4 worm cellular contexts compared by ENCODE assay signal in the genomic region with DNA sequence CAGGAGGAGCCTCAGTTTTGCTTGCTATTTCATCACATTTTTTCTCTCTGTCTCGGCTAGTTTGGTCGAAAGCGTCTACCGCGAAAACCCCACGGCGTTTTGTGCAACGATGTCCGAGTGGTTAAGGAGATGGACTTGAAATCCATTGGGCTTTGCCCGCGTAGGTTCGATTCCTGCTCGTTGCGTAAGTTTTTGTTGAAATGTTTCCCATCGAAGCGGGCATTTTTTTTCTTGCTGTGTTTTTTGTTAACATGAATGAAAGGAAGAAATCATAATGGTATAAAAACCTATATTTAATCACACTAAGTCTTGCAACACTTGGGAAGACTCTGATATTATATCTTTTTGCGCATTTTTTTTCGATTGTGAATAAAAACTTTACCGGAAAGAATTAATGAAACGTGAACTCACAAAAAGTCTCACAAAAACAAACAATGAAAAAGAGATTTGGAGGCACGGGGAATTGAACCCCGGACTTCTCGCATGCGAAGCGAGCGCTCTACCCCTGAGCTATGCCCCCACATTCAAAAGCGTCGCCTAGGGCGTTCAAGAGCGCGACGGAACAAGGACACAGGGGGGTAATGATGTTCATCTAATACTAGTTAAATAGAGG.
TF ChIP-seq lines count a peak whose summit lies in the region.

No protein-coding gene starts in this region.

TF ChIP-seq in whole organism, L2 larva, 48 proteins besides CTCF, POLR2A, EP300 and RAD21 (continues in another document):
- peak in 1 of 2 experiments; percentile 55 for TF ChIP-seq mdl-1 (tag; optimal IDR thresholded peaks at IDR 0.05; lab: Kevin White, UChicago)
- TF ChIP-seq sma-3 (GFP tag; optimal IDR thresholded peaks at IDR 0.05; lab: Kevin White, UChicago) = peak; percentile 50
- TF ChIP-seq nhr-129 (tag; optimal IDR thresholded peaks at IDR 0.05; lab: Kevin White, UChicago) = peak; percentile 95
- TF ChIP-seq nhr-25 (tag; optimal IDR thresholded peaks at IDR 0.05; lab: Kevin White, UChicago) = peak; percentile 24
- TF ChIP-seq lsy-2 (tag; optimal IDR thresholded peaks at IDR 0.05; lab: Kevin White, UChicago) = peak; percentile 41 to 58
- TF ChIP-seq C34F6.9 (tag; optimal IDR thresholded peaks at IDR 0.05; lab: Kevin White, UChicago) = peak; percentile 71
- peak; percentile 42 for TF ChIP-seq sem-4 (tag; optimal IDR thresholded peaks at IDR 0.05; lab: Kevin White, UChicago)
- no peak for TF ChIP-seq aly-2 (tag; optimal IDR thresholded peaks at IDR 0.05; lab: Kevin White, UChicago)
- TF ChIP-seq ztf-11 (tag; optimal IDR thresholded peaks at IDR 0.05; lab: Kevin White, UChicago) = no peak
- peak; percentile 59 for TF ChIP-seq egl-27 (tag; optimal IDR thresholded peaks at IDR 0.05; lab: Kevin White, UChicago)
- peak; percentile 31 for TF ChIP-seq gmeb-1 (tag; optimal IDR thresholded peaks at IDR 0.05; lab: Kevin White, UChicago)
- TF ChIP-seq lin-11 (tag; optimal IDR thresholded peaks at IDR 0.05; lab: Kevin White, UChicago) = peak; percentile 86
- TF ChIP-seq peb-1 (tag; optimal IDR thresholded peaks at IDR 0.05; lab: Kevin White, UChicago) = no peak
- TF ChIP-seq nhr-21 (tag; optimal IDR thresholded peaks at IDR 0.05; lab: Kevin White, UChicago) = peak; percentile 81
- TF ChIP-seq sma-9 (GFP tag; optimal IDR thresholded peaks at IDR 0.05; lab: Kevin White, UChicago) = peak; percentile 85
- TF ChIP-seq sma-9 (tag; optimal IDR thresholded peaks at IDR 0.05; lab: Kevin White, UChicago) = no peak
- TF ChIP-seq unc-39 (tag; optimal IDR thresholded peaks at IDR 0.05; lab: Kevin White, UChicago) = no peak
- no peak for TF ChIP-seq snpc-4 (tag; optimal IDR thresholded peaks at IDR 0.05; lab: Kevin White, UChicago)
- peak; percentile 56 for TF ChIP-seq F13H6.1 (tag; optimal IDR thresholded peaks at IDR 0.05; lab: Kevin White, UChicago)
- peak; percentile 42 for TF ChIP-seq fos-1 (tag; optimal IDR thresholded peaks at IDR 0.05; lab: Kevin White, UChicago)
- no peak for TF ChIP-seq ztf-1 (GFP tag; conservative IDR thresholded peaks at IDR 0.05; lab: Robert Waterston, UW)

TF ChIP-seq in whole organism, L4 larva, 104 proteins besides CTCF, POLR2A, EP300 and RAD21 (continues in another document):
- TF ChIP-seq zip-11 (GFP tag; IDR thresholded peaks at IDR 0.05; lab: Robert Waterston, UW) (no peak), hlh-30 (tag; optimal IDR thresholded peaks at IDR 0.05; lab: Kevin White, UChicago; ENCODE audit: insufficient read depth) (peak; percentile 71), ces-1 (GFP tag; optimal IDR thresholded peaks at IDR 0.05; lab: Kevin White, UChicago) (peak; percentile 26), mxl-3 (GFP tag; optimal IDR thresholded peaks at IDR 0.05; lab: Kevin White, UChicago) (peak; percentile 51), tag-97 (GFP tag; IDR thresholded peaks at IDR 0.05; lab: Robert Waterston, UW) (no peak), Y5F2A.4 (GFP tag; optimal IDR thresholded peaks at IDR 0.05; lab: Kevin White, UChicago) (no peak), lin-39 (tag; optimal IDR thresholded peaks at IDR 0.05; lab: Kevin White, UChicago) (no peak), unc-130 (GFP tag; optimal IDR thresholded peaks at IDR 0.05; lab: Kevin White, UChicago) (no peak), gei-8 (GFP tag; optimal IDR thresholded peaks at IDR 0.05; lab: Kevin White, UChicago) (peak; percentile 33), lin-15B (tag; optimal IDR thresholded peaks at IDR 0.05; lab: Kevin White, UChicago) (no peak), ceh-82 (tag; optimal IDR thresholded peaks at IDR 0.05; lab: Kevin White, UChicago) (no peak), hmg-1.1 (GFP tag; IDR thresholded peaks at IDR 0.05; lab: Robert Waterston, UW) (peak; percentile 77), F26F4.8 (GFP tag; conservative IDR thresholded peaks at IDR 0.05; lab: Robert Waterston, UW) (peak; percentile 67), hif-1 (tag; optimal IDR thresholded peaks at IDR 0.05; lab: Kevin White, UChicago) (peak in 1 of 2 experiments; percentile 60), hlh-11 (tag; optimal IDR thresholded peaks at IDR 0.05; lab: Kevin White, UChicago) (peak; percentile 28), mxl-2 (GFP tag; conservative IDR thresholded peaks at IDR 0.05; lab: Robert Waterston, UW) (peak; percentile 37; the same call in 1 of the 2 replicates), nhr-10 (tag; optimal IDR thresholded peaks at IDR 0.05; lab: Kevin White, UChicago) (no peak), lir-3 (tag; optimal IDR thresholded peaks at IDR 0.05; lab: Kevin White, UChicago) (peak; percentile 47), aha-1 (tag; lab: Kevin White, UChicago) (peak; percentile 97), madf-9 (GFP tag; conservative IDR thresholded peaks at IDR 0.05; lab: Robert Waterston, UW) (peak; percentile 63), snpc-1.2 (GFP tag; IDR thresholded peaks at IDR 0.05; lab: Robert Waterston, UW) (peak; percentile 73), nhr-42 (GFP tag; IDR thresholded peaks at IDR 0.05; lab: Robert Waterston, UW) (peak; percentile 74; the same call in 1 of the 2 replicates)

TF ChIP-seq in whole organism, late embryonic, 69 proteins besides CTCF, POLR2A, EP300 and RAD21 (continues in another document):
- peak; percentile 61 for TF ChIP-seq F13H6.1 (tag; optimal IDR thresholded peaks at IDR 0.05; lab: Kevin White, UChicago)
- TF ChIP-seq lin-11 (tag; optimal IDR thresholded peaks at IDR 0.05; lab: Kevin White, UChicago) = peak; percentile 69
- TF ChIP-seq nfya-1 (tag; optimal IDR thresholded peaks at IDR 0.05; lab: Kevin White, UChicago) = peak; percentile 42
- no peak for TF ChIP-seq ceh-30 (tag; optimal IDR thresholded peaks at IDR 0.05; lab: Kevin White, UChicago)
- TF ChIP-seq sox-4 (tag; optimal IDR thresholded peaks at IDR 0.05; lab: Kevin White, UChicago) = peak; percentile 74
- TF ChIP-seq nhr-232 (tag; optimal IDR thresholded peaks at IDR 0.05; lab: Kevin White, UChicago) = peak; percentile 69
- TF ChIP-seq fax-1 (tag; optimal IDR thresholded peaks at IDR 0.05; lab: Kevin White, UChicago) = peak; percentile 52
- TF ChIP-seq ztf-16 (tag; optimal IDR thresholded peaks at IDR 0.05; lab: Kevin White, UChicago) = peak; percentile 72
- TF ChIP-seq K09A11.1 (tag; optimal IDR thresholded peaks at IDR 0.05; lab: Kevin White, UChicago; ENCODE audit: insufficient read depth) = peak; percentile 56
- peak; percentile 32 for TF ChIP-seq dve-1 (tag; optimal IDR thresholded peaks at IDR 0.05; lab: Kevin White, UChicago)
- no peak for TF ChIP-seq pqm-1 (tag; optimal IDR thresholded peaks at IDR 0.05; lab: Kevin White, UChicago)
- TF ChIP-seq sdc-2 (tag; optimal IDR thresholded peaks at IDR 0.05; lab: Kevin White, UChicago) = peak; percentile 85
- TF ChIP-seq ceh-22 (tag; optimal IDR thresholded peaks at IDR 0.05; lab: Kevin White, UChicago) = no peak
- no peak for TF ChIP-seq pax-1 (tag; optimal IDR thresholded peaks at IDR 0.05; lab: Kevin White, UChicago)
- TF ChIP-seq unc-3 (GFP tag; conservative IDR thresholded peaks at IDR 0.05; lab: Robert Waterston, UW) = peak; percentile 63
- TF ChIP-seq unc-3 (tag; optimal IDR thresholded peaks at IDR 0.05; lab: Kevin White, UChicago) = peak; percentile 64
- TF ChIP-seq hlh-13 (GFP tag; optimal IDR thresholded peaks at IDR 0.05; lab: Kevin White, UChicago) = peak; percentile 63
- no peak for TF ChIP-seq nhr-11 (tag; optimal IDR thresholded peaks at IDR 0.05; lab: Kevin White, UChicago)
- TF ChIP-seq ceh-14 (tag; optimal IDR thresholded peaks at IDR 0.05; lab: Kevin White, UChicago) = peak; percentile 35
- peak; percentile 52 for TF ChIP-seq rnt-1 (tag; optimal IDR thresholded peaks at IDR 0.05; lab: Kevin White, UChicago)
- peak; percentile 64 for TF ChIP-seq ceh-24 (tag; optimal IDR thresholded peaks at IDR 0.05; lab: Kevin White, UChicago)
- peak; percentile 38 for TF ChIP-seq ceh-18 (tag; optimal IDR thresholded peaks at IDR 0.05; lab: Kevin White, UChicago)
- TF ChIP-seq lim-6 (tag; optimal IDR thresholded peaks at IDR 0.05; lab: Kevin White, UChicago) = no peak
- TF ChIP-seq pha-4 (tag; optimal IDR thresholded peaks at IDR 0.05; lab: Kevin White, UChicago) = no peak

TF ChIP-seq in whole organism, mixed stage, embryonic, 35 proteins besides CTCF, POLR2A, EP300 and RAD21 (continues in another document):
- TF ChIP-seq ceh-43 (GFP tag; optimal IDR thresholded peaks at IDR 0.05; lab: Kevin White, UChicago) (peak; percentile 78), snpc-4 (tag; optimal IDR thresholded peaks at IDR 0.05; lab: Kevin White, UChicago) (no peak), cnd-1 (tag; optimal IDR thresholded peaks at IDR 0.05; lab: Kevin White, UChicago) (peak; percentile 85), ces-1 (GFP tag; optimal IDR thresholded peaks at IDR 0.05; lab: Kevin White, UChicago) (no peak), bed-3 (GFP tag; optimal IDR thresholded peaks at IDR 0.05; lab: Kevin White, UChicago) (peak; percentile 66), mab-5 (tag; optimal IDR thresholded peaks at IDR 0.05; lab: Kevin White, UChicago) (no peak), elt-3 (tag; optimal IDR thresholded peaks at IDR 0.05; lab: Kevin White, UChicago) (no peak), nhr-12 (tag; optimal IDR thresholded peaks at IDR 0.05; lab: Kevin White, UChicago) (no peak), drap-1 (GFP tag; optimal IDR thresholded peaks at IDR 0.05; lab: Kevin White, UChicago) (peak; percentile 82), unc-120 (tag; optimal IDR thresholded peaks at IDR 0.05; lab: Kevin White, UChicago; ENCODE audit: poor library complexity, severe bottlenecking) (peak; percentile 73), nhr-76 (tag; optimal IDR thresholded peaks at IDR 0.05; lab: Kevin White, UChicago) (no peak), unc-39 (tag; optimal IDR thresholded peaks at IDR 0.05; lab: Kevin White, UChicago) (no peak), lin-32 (GFP tag; optimal IDR thresholded peaks at IDR 0.05; lab: Kevin White, UChicago) (peak; percentile 47), blmp-1 (tag; optimal IDR thresholded peaks at IDR 0.05; lab: Kevin White, UChicago) (no peak), ham-2 (GFP tag; optimal IDR thresholded peaks at IDR 0.05; lab: Kevin White, UChicago) (peak; percentile 79), pha-4 (tag; optimal IDR thresholded peaks at IDR 0.05; lab: Kevin White, UChicago) (peak; percentile 56), ceh-39 (tag; optimal IDR thresholded peaks at IDR 0.05; lab: Kevin White, UChicago) (no peak), nhr-2 (tag; optimal IDR thresholded peaks at IDR 0.05; lab: Kevin White, UChicago) (peak; percentile 21), zip-8 (tag; optimal IDR thresholded peaks at IDR 0.05; lab: Kevin White, UChicago) (peak; percentile 7), M03D4.4 (tag; optimal IDR thresholded peaks at IDR 0.05; lab: Kevin White, UChicago) (peak; percentile 91), mep-1 (tag; optimal IDR thresholded peaks at IDR 0.05; lab: Kevin White, UChicago) (peak; percentile 29), flh-1 (GFP tag; optimal IDR thresholded peaks at IDR 0.05; lab: Kevin White, UChicago) (peak; percentile 60), elt-1 (tag; optimal IDR thresholded peaks at IDR 0.05; lab: Kevin White, UChicago; ENCODE audit: borderline replicate concordance, insufficient read depth) (no peak), sptf-1 (tag; optimal IDR thresholded peaks at IDR 0.05; lab: Kevin White, UChicago) (peak; percentile 95), tbx-8 (GFP tag; optimal IDR thresholded peaks at IDR 0.05; lab: Kevin White, UChicago) (peak; percentile 85), ceh-83 (GFP tag; optimal IDR thresholded peaks at IDR 0.05; lab: Kevin White, UChicago) (peak; percentile 86)
